Worm (Caenorhabditis elegans) whole organism, early embryonic: ENCODE results near the gene ntl-4.

Experiments used
- ama-1 ChIP-seq: fragments of 150-350 bp; optimal IDR thresholded peaks from 2 replicates; lab custom pipeline; 2014
- ceh-36 ChIP-seq: sonication (generic microtip); optimal IDR thresholded peaks from 2 replicates; lab custom pipeline; 2016; ENCODE audit warnings: missing genetic modification characterization, inconsistent platforms, missing compliant biosample characterization
- ets-7 ChIP-seq: sonication (generic microtip); optimal IDR thresholded peaks from 2 replicates; lab custom pipeline; 2016; ENCODE audit warnings: missing genotype, missing genetic modification characterization, missing compliant biosample characterization
- flt-1 ChIP-seq: fragments of 200-800 bp; sonication (Bioruptor generic); IDR thresholded peaks from 2 replicates; pipeline ENCODE4 v1.3.6; 2022; ENCODE audit warnings: missing genetic modification characterization, missing compliant biosample characterization
- hmg-4 ChIP-seq: fragments of 200-800 bp; sonication (Bioruptor generic); optimal IDR thresholded peaks from 2 replicates; lab custom pipeline; 2018; ENCODE audit warnings: mild to moderate bottlenecking, missing genetic modification characterization, missing compliant biosample characterization
- hnd-1 ChIP-seq: sonication (generic microtip); optimal IDR thresholded peaks from 2 replicates; lab custom pipeline; 2016; ENCODE audit warnings: missing genetic modification characterization, missing compliant biosample characterization
- pes-1 ChIP-seq: fragments of 200-800 bp; sonication (Bioruptor generic); IDR thresholded peaks from 2 replicates; pipeline ENCODE4 v1.3.6; 2022; ENCODE audit warnings: missing genetic modification reagents, missing genetic modification characterization, missing compliant biosample characterization
- scrt-1 ChIP-seq: fragments of 200-800 bp; sonication (Bioruptor generic); IDR thresholded peaks from 2 replicates; pipeline ENCODE4 v1.3.6; 2022; ENCODE audit warnings: missing genetic modification characterization, missing compliant biosample characterization
- tbx-11 ChIP-seq: fragments of 200-800 bp; sonication (Bioruptor generic); IDR thresholded peaks from 2 replicates; pipeline ENCODE4 v1.3.6; 2022; ENCODE audit warnings: missing genetic modification characterization, missing compliant biosample characterization
- tra-4 ChIP-seq: sonication (generic microtip); optimal IDR thresholded peaks from 2 replicates; lab custom pipeline; 2017; ENCODE audit warnings: missing genetic modification characterization, missing compliant biosample characterization

DNA sequence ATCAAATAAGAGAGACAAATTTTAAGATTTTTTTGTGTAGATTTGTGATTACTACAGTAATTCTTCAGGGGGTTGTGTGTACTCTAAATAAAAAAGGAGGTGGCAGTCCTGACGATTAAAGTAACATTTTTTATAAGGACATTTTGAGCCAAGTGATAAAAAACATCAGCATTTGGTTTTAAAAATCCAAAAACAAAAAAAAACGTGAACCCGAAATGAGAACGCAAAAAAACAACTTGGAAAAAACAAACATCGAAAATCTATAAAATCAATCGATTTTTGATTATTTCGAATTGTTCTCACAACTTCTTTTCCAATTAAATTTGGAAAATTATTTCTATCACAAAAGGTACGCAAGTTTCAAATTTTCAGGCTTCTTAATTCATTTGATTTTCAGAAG is 39.9 kb upstream of the ntl-4 start, which contains the start of gene T06C10.3:
- TF ChIP-seq ama-1 (lab: Kevin White, UChicago) (no peak), tra-4 (tag; lab: Kevin White, UChicago) (no peak), ceh-36 (tag; lab: Kevin White, UChicago) (no peak), hmg-4 (no peak), pes-1 (GFP tag; lab: Robert Waterston, UW) (no peak), tbx-11 (GFP tag; lab: Robert Waterston, UW) (no peak), flt-1 (no peak), hnd-1 (no peak), ets-7 (tag; lab: Kevin White, UChicago) (no peak), scrt-1 (GFP tag; lab: Robert Waterston, UW) (no peak)
